Worm (Caenorhabditis elegans): ENCODE data around the gene F46H5.3.

Gene F46H5.3

DNA sequence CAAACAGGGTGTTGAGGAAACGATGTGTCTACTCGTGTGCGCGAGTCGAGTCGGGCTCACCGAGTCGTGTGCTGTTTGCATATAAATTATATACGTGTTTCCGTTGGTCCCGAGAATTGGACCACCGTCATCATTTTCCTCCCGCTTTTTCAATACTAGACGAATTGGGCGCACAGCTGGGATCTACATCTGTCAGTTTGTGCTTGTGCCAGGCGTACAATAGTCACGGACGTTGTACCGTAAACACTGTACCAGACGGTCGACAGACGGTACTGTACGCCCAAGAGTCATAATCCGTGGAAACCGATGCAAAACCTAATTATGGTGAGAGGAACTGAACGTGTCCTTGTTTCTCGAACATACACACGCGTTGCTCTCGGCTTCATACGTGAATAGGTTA, 29.3 kb downstream of the F46H5.3 start:
- TF ChIP-seq mab-5 (tag; optimal IDR thresholded peaks at IDR 0.05) (no peak), ceh-43 (GFP tag; optimal IDR thresholded peaks at IDR 0.05) (no peak), bed-3 (GFP tag; optimal IDR thresholded peaks at IDR 0.05) (no peak), ces-1 (GFP tag; optimal IDR thresholded peaks at IDR 0.05) (peak; percentile 30), cnd-1 (tag; optimal IDR thresholded peaks at IDR 0.05) (peak; percentile 87), ceh-39 (tag; optimal IDR thresholded peaks at IDR 0.05) (no peak), tbx-8 (GFP tag; optimal IDR thresholded peaks at IDR 0.05) (no peak), nhr-2 (tag; optimal IDR thresholded peaks at IDR 0.05) (no peak), mep-1 (tag; optimal IDR thresholded peaks at IDR 0.05) (no peak), snpc-4 (tag; optimal IDR thresholded peaks at IDR 0.05) (no peak), ham-2 (GFP tag; optimal IDR thresholded peaks at IDR 0.05) (no peak), ceh-83 (GFP tag; optimal IDR thresholded peaks at IDR 0.05) (no peak), unc-120 (tag; optimal IDR thresholded peaks at IDR 0.05; ENCODE audit: poor library complexity, severe bottlenecking) (no peak), M03D4.4 (tag; optimal IDR thresholded peaks at IDR 0.05) (no peak), lin-32 (GFP tag; optimal IDR thresholded peaks at IDR 0.05) (peak; percentile 80), lin-13 (tag; optimal IDR thresholded peaks at IDR 0.05) (no peak)

DNA sequence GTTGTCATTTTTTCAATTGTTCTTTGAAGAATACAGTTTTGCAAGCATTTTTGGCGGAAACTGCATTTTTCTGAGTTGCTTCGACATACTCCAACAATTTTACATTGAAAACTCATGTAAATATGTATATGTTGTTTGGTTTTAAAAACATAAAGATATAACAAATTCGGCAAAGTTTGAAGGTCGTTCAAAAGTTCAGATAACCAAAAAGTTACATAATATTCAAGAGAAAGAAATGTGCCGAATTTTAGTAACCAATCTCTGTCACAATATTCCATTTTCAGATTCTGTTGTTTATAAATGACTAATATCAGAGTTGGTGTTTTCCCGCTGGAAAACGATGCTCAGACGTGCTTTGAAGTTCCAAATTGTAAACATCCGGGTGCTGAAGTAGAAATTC, 32.0 kb downstream of the F46H5.3 start, which contains the start of gene ZK867.2:
Gene ZK867.2 (plus strand): TSS at position 301 of the 400 bp plus-strand sequence.
- TF ChIP-seq nhr-76 (tag; optimal IDR thresholded peaks at IDR 0.05): no peak
- no peak for TF ChIP-seq sem-2 (GFP tag; optimal IDR thresholded peaks at IDR 0.05)
- TF ChIP-seq lsy-2 (tag; optimal IDR thresholded peaks at IDR 0.05): no peak
- no peak for TF ChIP-seq M03D4.4 (tag; optimal IDR thresholded peaks at IDR 0.05)
- TF ChIP-seq pha-4 (tag; optimal IDR thresholded peaks at IDR 0.05): no peak
- TF ChIP-seq cnd-1 (tag; optimal IDR thresholded peaks at IDR 0.05): no peak
- TF ChIP-seq ham-2 (GFP tag; optimal IDR thresholded peaks at IDR 0.05): no peak
- no peak for TF ChIP-seq lin-32 (GFP tag; optimal IDR thresholded peaks at IDR 0.05)
- TF ChIP-seq tbx-8 (GFP tag; optimal IDR thresholded peaks at IDR 0.05): no peak
- TF ChIP-seq ces-1 (GFP tag; optimal IDR thresholded peaks at IDR 0.05): no peak
- TF ChIP-seq lin-13 (tag; optimal IDR thresholded peaks at IDR 0.05): no peak

DNA sequence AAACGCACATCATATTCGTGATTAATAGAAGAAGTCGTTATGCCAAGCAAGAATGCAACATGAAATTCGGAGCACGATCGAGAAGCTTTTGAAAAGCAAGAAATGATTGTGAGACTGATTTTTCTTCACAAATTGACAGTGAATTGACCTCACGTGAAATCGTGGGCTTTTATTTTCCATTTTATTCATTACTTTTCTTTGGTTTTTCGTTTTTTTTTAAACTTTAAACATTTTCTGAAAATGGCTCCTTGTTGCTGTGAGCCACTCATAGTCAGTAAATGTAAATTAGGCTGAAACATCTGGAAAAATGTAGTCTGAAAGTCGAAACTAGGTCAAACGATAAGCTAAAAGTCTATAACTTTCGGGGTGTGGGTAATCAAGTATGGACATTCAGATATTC, 33.3 kb downstream of the F46H5.3 start, which contains the start of gene C55B6.5:
Gene C55B6.5 (minus strand): TSS at position 101 of the 400 bp plus-strand sequence.
- TF ChIP-seq ces-1 (GFP tag; optimal IDR thresholded peaks at IDR 0.05) (no peak), pha-4 (tag; optimal IDR thresholded peaks at IDR 0.05) (no peak), snpc-4 (tag; optimal IDR thresholded peaks at IDR 0.05) (no peak), elt-3 (tag; optimal IDR thresholded peaks at IDR 0.05) (no peak), M03D4.4 (tag; optimal IDR thresholded peaks at IDR 0.05) (no peak), sem-2 (GFP tag; optimal IDR thresholded peaks at IDR 0.05) (no peak), elt-1 (tag; optimal IDR thresholded peaks at IDR 0.05; ENCODE audit: borderline replicate concordance, insufficient read depth) (no peak), ztf-11 (tag; optimal IDR thresholded peaks at IDR 0.05) (no peak), tbx-8 (GFP tag; optimal IDR thresholded peaks at IDR 0.05) (no peak), lin-32 (GFP tag; optimal IDR thresholded peaks at IDR 0.05) (no peak), cnd-1 (tag; optimal IDR thresholded peaks at IDR 0.05) (no peak), flh-1 (GFP tag; optimal IDR thresholded peaks at IDR 0.05) (no peak), nhr-76 (tag; optimal IDR thresholded peaks at IDR 0.05) (no peak), bed-3 (GFP tag; optimal IDR thresholded peaks at IDR 0.05) (no peak), unc-39 (tag; optimal IDR thresholded peaks at IDR 0.05) (no peak), ceh-39 (tag; optimal IDR thresholded peaks at IDR 0.05) (no peak)

DNA sequence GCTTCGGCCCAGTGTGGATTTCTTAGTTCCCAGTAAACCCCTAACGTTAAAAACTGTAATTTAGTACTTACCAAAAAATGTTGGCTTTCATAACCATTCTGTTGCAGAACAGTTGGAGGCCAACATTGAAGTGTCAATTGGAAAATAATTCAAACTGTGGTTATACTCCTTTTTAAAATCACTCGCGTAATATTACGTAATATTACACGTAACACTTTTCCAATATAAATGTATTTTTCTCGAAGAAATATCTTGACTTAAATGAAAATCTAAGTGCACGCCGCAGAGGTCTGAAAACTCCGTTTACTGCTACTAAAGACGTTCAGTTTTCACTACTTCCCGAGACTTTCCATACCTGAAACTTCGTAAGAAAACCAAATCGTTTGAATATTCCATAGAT, 34.3 kb downstream of the F46H5.3 start:
- peak; percentile 95 for TF ChIP-seq zip-8 (tag; optimal IDR thresholded peaks at IDR 0.05)
- TF ChIP-seq bed-3 (GFP tag; optimal IDR thresholded peaks at IDR 0.05): no peak

DNA sequence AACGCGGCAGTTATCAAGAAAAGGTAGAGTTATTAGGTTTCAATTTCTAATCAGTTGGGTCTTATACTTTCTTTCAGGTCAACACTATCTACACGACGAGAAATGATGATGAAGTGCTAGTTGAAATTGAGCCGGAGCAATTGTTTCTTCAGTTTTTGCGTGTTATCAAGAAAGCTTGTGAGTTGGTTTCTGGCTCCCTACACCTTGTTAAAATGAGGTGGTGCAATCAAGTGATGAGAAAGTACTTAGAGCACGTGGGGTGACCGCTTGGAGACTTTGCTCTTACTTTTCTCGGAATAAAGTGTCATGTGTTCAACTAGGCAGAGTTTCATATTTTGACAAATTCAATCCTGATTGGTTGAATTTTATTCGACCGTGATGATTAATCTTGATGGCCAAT, 38.0 kb downstream of the F46H5.3 start:
- TF ChIP-seq mab-5 (tag; optimal IDR thresholded peaks at IDR 0.05) (no peak), snpc-4 (tag; optimal IDR thresholded peaks at IDR 0.05) (no peak), pha-4 (tag; optimal IDR thresholded peaks at IDR 0.05) (no peak)

DNA sequence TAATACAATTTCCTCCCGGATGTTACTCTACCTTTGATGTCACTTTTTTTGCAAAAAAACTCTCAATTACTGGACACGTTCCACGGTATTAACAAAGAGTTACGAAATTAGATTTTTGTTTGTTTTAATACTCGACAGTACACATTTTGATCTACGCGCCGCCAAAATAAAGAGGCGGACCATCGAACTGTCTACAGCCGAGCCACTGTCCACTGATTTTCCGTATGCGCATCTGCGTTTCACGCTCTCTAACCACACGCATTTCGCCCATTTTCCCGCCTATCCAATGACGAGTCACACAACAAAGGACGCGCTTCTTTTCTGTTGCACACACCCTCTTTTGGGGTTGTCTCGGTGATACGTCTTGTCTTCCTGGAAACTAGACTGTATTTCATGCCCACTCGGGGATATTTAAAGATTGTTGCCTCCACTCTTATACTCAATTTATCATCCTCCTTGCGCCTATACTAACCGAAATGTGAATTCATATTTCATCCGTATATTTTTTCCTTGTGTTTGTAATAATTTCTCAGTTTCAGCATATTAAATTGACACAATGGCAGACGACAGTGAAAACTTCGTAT, 38.5 kb downstream of the F46H5.3 start, which contains the start of gene C55B6.1:
Gene C55B6.1 (plus strand): TSS at position 534 of the 584 bp plus-strand sequence.
- TF ChIP-seq nhr-28 (tag; optimal IDR thresholded peaks at IDR 0.05) (no peak), ham-2 (GFP tag; optimal IDR thresholded peaks at IDR 0.05) (no peak)
